Fruit fly (Drosophila melanogaster) whole organism, embryonic: ENCODE measurements around the gene CG31805.

Source experiments
- CG6683 ChIP-seq: fragments of 200-800 bp; sonication (Bioruptor generic); optimal IDR thresholded peaks from 2 replicates; lab custom pipeline; 2017; ENCODE audit warnings: missing biosample characterization, mild to moderate bottlenecking, missing genetic modification characterization, missing genetic modification reagents
- NfI ChIP-seq: fragments of 200-800 bp; sonication (Bioruptor generic); optimal IDR thresholded peaks from 3 replicates; lab custom pipeline; 2018; ENCODE audit warnings: missing biosample characterization, mild to moderate bottlenecking, missing genetic modification characterization, moderate library complexity

dm6 chr2L:16877678-16878077, 22.6 kb downstream of the CG31805 start:
- TF ChIP-seq CG6683 (no peak), NfI (no peak)
